Worm (Caenorhabditis elegans) whole organism, young adult: ENCODE results near the gene sur-5.

Experiments
- B0019.2 ChIP-seq: fragments of 200-800 bp; sonication (Bioruptor generic); conservative IDR thresholded peaks from 2 replicates; pipeline ENCODE4 v1.3.6; 2022; ENCODE audit warnings: missing genetic modification reagents, missing genetic modification characterization, missing compliant biosample characterization
- B0035.1 ChIP-seq: sonication (generic microtip); optimal IDR thresholded peaks from 2 replicates; lab custom pipeline; 2016; ENCODE audit warnings: missing genetic modification characterization, mild to moderate bottlenecking, missing compliant biosample characterization, missing genotype, missing genetic modification reagents
- C06A6.2 ChIP-seq: fragments of 200-800 bp; sonication (Bioruptor generic); conservative IDR thresholded peaks from 2 replicates; pipeline ENCODE4 v1.3.6; 2022; ENCODE audit warnings: missing genetic modification characterization, missing compliant biosample characterization
- D2030.7 ChIP-seq: fragments of 200-800 bp; sonication (Bioruptor generic); IDR thresholded peaks from 2 replicates; pipeline ENCODE4 v1.3.6; 2022; ENCODE audit warnings: missing genetic modification reagents, missing genetic modification characterization, missing compliant biosample characterization
- F22D6.2 ChIP-seq: sonication (generic microtip); optimal IDR thresholded peaks from 2 replicates; lab custom pipeline; 2016; ENCODE audit warnings: mild to moderate bottlenecking, missing genetic modification characterization, missing compliant biosample characterization
- F23B12.7 ChIP-seq: sonication (generic microtip); optimal IDR thresholded peaks from 2 replicates; lab custom pipeline; 2017; ENCODE audit warnings: missing genetic modification characterization, mild to moderate bottlenecking, missing compliant biosample characterization, antibody characterized with exemption, moderate library complexity; ENCODE audit not compliant: insufficient read depth
- F49E8.2 ChIP-seq: sonication (generic microtip); optimal IDR thresholded peaks from 3 replicates; lab custom pipeline; 2017; ENCODE audit warnings: missing genetic modification characterization, mild to moderate bottlenecking, missing compliant biosample characterization, antibody characterized with exemption, moderate library complexity; ENCODE audit not compliant: insufficient read depth
- F52B5.7 ChIP-seq: sonication (generic microtip); optimal IDR thresholded peaks from 2 replicates; lab custom pipeline; 2016; ENCODE audit warnings: mild to moderate bottlenecking, missing genetic modification characterization, missing compliant biosample characterization
- F55B11.4 ChIP-seq: sonication (generic microtip); optimal IDR thresholded peaks from 2 replicates; lab custom pipeline; 2016; ENCODE audit warnings: missing compliant biosample characterization, missing genetic modification characterization, borderline replicate concordance; ENCODE audit not compliant: insufficient read depth
- F57C9.4 ChIP-seq: sonication (generic microtip); optimal IDR thresholded peaks from 2 replicates; lab custom pipeline; 2017; ENCODE audit warnings: mild to moderate bottlenecking, missing genetic modification characterization, missing compliant biosample characterization
- K12H6.12 ChIP-seq: fragments of 200-800 bp; sonication (Bioruptor generic); optimal IDR thresholded peaks from 2 replicates; lab custom pipeline; 2018; ENCODE audit warnings: mild to moderate bottlenecking, missing genetic modification characterization, missing compliant biosample characterization
- T07F8.4 ChIP-seq: sonication (generic microtip); optimal IDR thresholded peaks from 2 replicates; lab custom pipeline; 2016; ENCODE audit warnings: mild to moderate bottlenecking, missing genetic modification characterization, moderate library complexity, missing compliant biosample characterization
- T26A5.8 ChIP-seq: sonication (generic microtip); optimal IDR thresholded peaks from 2 replicates; lab custom pipeline; 2016; ENCODE audit warnings: missing genetic modification characterization, missing compliant biosample characterization
- Y53F4B.3 ChIP-seq: fragments of 200-800 bp; sonication (Bioruptor generic); IDR thresholded peaks from 2 replicates; pipeline ENCODE4 v1.3.6; 2022; ENCODE audit warnings: missing genetic modification reagents, missing genetic modification characterization, missing compliant biosample characterization
- Y67H2A.10 ChIP-seq: fragments of 200-800 bp; sonication (Bioruptor generic); conservative IDR thresholded peaks from 2 replicates; pipeline ENCODE4 v1.3.6; 2022; ENCODE audit warnings: missing genetic modification reagents, missing genetic modification characterization, missing compliant biosample characterization
- attf-3 ChIP-seq: fragments of 200-800 bp; sonication (Bioruptor generic); conservative IDR thresholded peaks from 2 replicates; pipeline ENCODE4 v1.3.6; 2022; ENCODE audit warnings: missing genetic modification reagents, missing genetic modification characterization, missing compliant biosample characterization
- bed-2 ChIP-seq: fragments of 200-800 bp; sonication (Bioruptor generic); IDR thresholded peaks from 2 replicates; pipeline ENCODE4 v1.3.6; 2022; ENCODE audit warnings: missing genetic modification reagents, missing genetic modification characterization, missing compliant biosample characterization
- ceh-79 ChIP-seq: sonication (generic microtip); optimal IDR thresholded peaks from 2 replicates; lab custom pipeline; 2017; ENCODE audit warnings: mild to moderate bottlenecking, missing genetic modification characterization, missing compliant biosample characterization
- chd-7 ChIP-seq: sonication (generic microtip); optimal IDR thresholded peaks from 2 replicates; lab custom pipeline; 2016; ENCODE audit warnings: mild to moderate bottlenecking, missing genetic modification characterization, moderate library complexity, missing compliant biosample characterization
- die-1 ChIP-seq: sonication (generic microtip); optimal IDR thresholded peaks from 2 replicates; lab custom pipeline; 2016; ENCODE audit warnings: missing genotype, mild to moderate bottlenecking, missing genetic modification characterization, missing compliant biosample characterization
- dox-1 ChIP-seq: fragments of 200-800 bp; sonication (Bioruptor generic); IDR thresholded peaks from 2 replicates; pipeline ENCODE4 v1.3.6; 2022; ENCODE audit warnings: missing genetic modification reagents, missing genetic modification characterization, missing compliant biosample characterization
- egl-18 ChIP-seq: fragments of 200-800 bp; sonication (Bioruptor generic); IDR thresholded peaks from 2 replicates; pipeline ENCODE4 v1.3.6; 2022; ENCODE audit warnings: missing genetic modification reagents, missing genetic modification characterization, missing compliant biosample characterization
- egl-44 ChIP-seq: fragments of 200-800 bp; sonication (Bioruptor generic); IDR thresholded peaks from 2 replicates; pipeline ENCODE4 v1.3.6; 2022; ENCODE audit warnings: missing genetic modification reagents, missing genetic modification characterization, missing compliant biosample characterization
- egrh-3 ChIP-seq: fragments of 200-800 bp; sonication (Bioruptor generic); IDR thresholded peaks from 2 replicates; pipeline ENCODE4 v1.3.6; 2022; ENCODE audit warnings: missing genetic modification reagents, missing genetic modification characterization, missing compliant biosample characterization
- ekl-4 ChIP-seq: fragments of 200-800 bp; sonication (Bioruptor generic); IDR thresholded peaks from 2 replicates; pipeline ENCODE4 v1.3.6; 2022; ENCODE audit warnings: missing genetic modification reagents, missing genetic modification characterization, missing compliant biosample characterization
- ets-4 ChIP-seq: fragments of 200-800 bp; sonication (Bioruptor generic); optimal IDR thresholded peaks from 2 replicates; lab custom pipeline; 2018; ENCODE audit warnings: mild to moderate bottlenecking, missing genetic modification characterization, missing compliant biosample characterization
- fkh-3 ChIP-seq: sonication (generic microtip); optimal IDR thresholded peaks from 2 replicates; lab custom pipeline; 2016; ENCODE audit warnings: mild to moderate bottlenecking, missing genetic modification characterization, missing compliant biosample characterization
- him-1 ChIP-seq: sonication (generic microtip); optimal IDR thresholded peaks from 2 replicates; lab custom pipeline; 2016; ENCODE audit warnings: missing genotype, missing genetic modification reagents, missing genetic modification characterization, missing compliant biosample characterization
- hmg-20 ChIP-seq: fragments of 200-800 bp; sonication (Bioruptor generic); IDR thresholded peaks from 2 replicates; pipeline ENCODE4 v1.3.6; 2022; ENCODE audit warnings: missing genetic modification reagents, missing genetic modification characterization, missing compliant biosample characterization
- hrde-1 ChIP-seq: sonication (generic microtip); optimal IDR thresholded peaks from 2 replicates; lab custom pipeline; 2016; ENCODE audit warnings: missing genetic modification characterization, mild to moderate bottlenecking, missing compliant biosample characterization, moderate library complexity, missing genotype, missing genetic modification reagents, borderline replicate concordance
- hsf-1 ChIP-seq: fragments of 200-800 bp; sonication (Bioruptor generic); IDR thresholded peaks from 2 replicates; pipeline ENCODE4 v1.3.6; 2022; ENCODE audit warnings: missing genetic modification reagents, missing genetic modification characterization, missing compliant biosample characterization
- let-607 ChIP-seq, 2 experiments: fragments of 200-800 bp in 1 of 2; sonication (Bioruptor generic) in 1 of 2; sonication (generic microtip) in 1 of 2; optimal IDR thresholded peaks; 2 replicates each; lab custom pipeline; 2016 to 2018; ENCODE audit warnings: mild to moderate bottlenecking in 2 of 2, missing compliant biosample characterization in 2 of 2, missing genetic modification characterization in 2 of 2, moderate library complexity in 2 of 2, missing genotype in 1 of 2
- lin-40 ChIP-seq: sonication (generic microtip); optimal IDR thresholded peaks from 2 replicates; lab custom pipeline; 2016; ENCODE audit warnings: missing genetic modification characterization, mild to moderate bottlenecking, missing compliant biosample characterization, missing genotype, missing genetic modification reagents
- lir-1 ChIP-seq: fragments of 200-800 bp; sonication (Bioruptor generic); conservative IDR thresholded peaks from 2 replicates; pipeline ENCODE4 v1.3.6; 2022; ENCODE audit warnings: missing genetic modification reagents, missing genetic modification characterization, missing compliant biosample characterization
- lsy-27 ChIP-seq: sonication (generic microtip); optimal IDR thresholded peaks from 2 replicates; lab custom pipeline; 2017; ENCODE audit warnings: missing genetic modification characterization, mild to moderate bottlenecking, missing compliant biosample characterization, antibody characterized with exemption, missing genotype, borderline replicate concordance; ENCODE audit not compliant: insufficient read depth
- nhr-120 ChIP-seq: fragments of 200-800 bp; sonication (Bioruptor generic); IDR thresholded peaks from 2 replicates; pipeline ENCODE4 v1.3.6; 2022; ENCODE audit warnings: missing genetic modification characterization, missing compliant biosample characterization
- nhr-179 ChIP-seq: sonication (generic microtip); optimal IDR thresholded peaks from 2 replicates; lab custom pipeline; 2016; ENCODE audit warnings: mild to moderate bottlenecking, missing genetic modification characterization, missing compliant biosample characterization
- nhr-80 ChIP-seq: sonication (generic microtip); optimal IDR thresholded peaks from 2 replicates; lab custom pipeline; 2016; ENCODE audit warnings: missing genetic modification characterization, missing compliant biosample characterization
- rec-8 ChIP-seq, 2 experiments: sonication (generic microtip); optimal IDR thresholded peaks; 2 replicates each; lab custom pipeline; 2016; ENCODE audit warnings: mild to moderate bottlenecking in 2 of 2, missing genetic modification characterization in 2 of 2, missing genetic modification reagents in 2 of 2, missing genotype in 2 of 2, missing biosample characterization in 1 of 2, missing compliant biosample characterization in 1 of 2, moderate library complexity in 1 of 2
- rpc-1 ChIP-seq, 2 experiments: fragments of 150-350 bp in 1 of 2; sonication (generic microtip) in 1 of 2; optimal IDR thresholded peaks; 2 replicates each; lab custom pipeline; 2014 to 2018; ENCODE audit warnings: missing biosample characterization in 1 of 2, missing genetic modification characterization in 1 of 2, missing genetic modification reagents in 1 of 2, missing genotype in 1 of 2
- snpc-3.4 ChIP-seq: sonication (generic microtip); optimal IDR thresholded peaks from 2 replicates; lab custom pipeline; 2017; ENCODE audit warnings: missing genetic modification characterization, mild to moderate bottlenecking, missing compliant biosample characterization, antibody characterized with exemption, moderate library complexity, missing genotype, missing genetic modification reagents
- snpc-4 ChIP-seq, 5 experiments: fragments of 150-350 bp in 1 of 5; sonication (generic microtip) in 4 of 5; optimal IDR thresholded peaks; 2 replicates each; lab custom pipeline; 2014 to 2018; ENCODE audit warnings: missing genetic modification characterization in 5 of 5, missing biosample characterization in 3 of 5, antibody characterized with exemption in 2 of 5, mild to moderate bottlenecking in 2 of 5, missing compliant biosample characterization in 2 of 5, missing genotype in 2 of 5, moderate library complexity in 2 of 5, missing genetic modification reagents in 1 of 5
- somi-1 ChIP-seq: fragments of 200-800 bp; sonication (Bioruptor generic); optimal IDR thresholded peaks from 2 replicates; lab custom pipeline; 2018; ENCODE audit warnings: mild to moderate bottlenecking, missing genetic modification characterization, missing compliant biosample characterization
- sptf-2 ChIP-seq: fragments of 200-800 bp; sonication (Bioruptor generic); optimal IDR thresholded peaks from 2 replicates; lab custom pipeline; 2018; ENCODE audit warnings: mild to moderate bottlenecking, missing genetic modification characterization, missing compliant biosample characterization
- xnd-1 ChIP-seq: sonication (generic microtip); optimal IDR thresholded peaks from 2 replicates; lab custom pipeline; 2016; ENCODE audit warnings: missing genotype, missing genetic modification reagents, missing genetic modification characterization, missing compliant biosample characterization
- ztf-22 ChIP-seq: fragments of 200-800 bp; sonication (Bioruptor generic); optimal IDR thresholded peaks from 2 replicates; lab custom pipeline; 2018; ENCODE audit warnings: mild to moderate bottlenecking, missing genetic modification characterization, moderate library complexity, missing compliant biosample characterization

The sur-5 gene

ce11 chrX:7334302-7334724 is 28.9 kb upstream of the sur-5 start, which contains the start of gene epg-7:
TSS of gene epg-7 (plus strand) at chrX:7334714.
- TF ChIP-seq nhr-80 (tag; lab: Kevin White, UChicago) (peak; percentile 90), B0035.1 (tag; lab: Kevin White, UChicago) (no peak), C06A6.2 (GFP tag; lab: Robert Waterston, UW) (peak; percentile 87), egl-18 (no peak), snpc-3.4 (tag; lab: Kevin White, UChicago) (peak; percentile 2), attf-3 (no peak), nhr-120 (GFP tag; lab: Robert Waterston, UW) (no peak), F57C9.4 (tag; lab: Kevin White, UChicago) (no peak), Y53F4B.3 (GFP tag; lab: Robert Waterston, UW) (no peak), xnd-1 (tag; lab: Kevin White, UChicago) (no peak), hrde-1 (tag; lab: Kevin White, UChicago) (no peak), ztf-22 (GFP tag; lab: Kevin White, UChicago) (peak; percentile 78), F22D6.2 (peak; percentile 60), hsf-1 (GFP tag; lab: Robert Waterston, UW) (no peak), snpc-4 (GFP tag; optimal IDR thresholded peaks at IDR 0.05; lab: Kevin White, UChicago) (peak; percentile 33), snpc-4 (tag; optimal IDR thresholded peaks at IDR 0.05; lab: Kevin White, UChicago) (peak; percentile 50 to 72 (median 62)), chd-7 (tag; lab: Kevin White, UChicago) (peak; percentile 90), sptf-2 (no peak), rec-8 (tag; optimal IDR thresholded peaks at IDR 0.05; lab: Kevin White, UChicago) (no peak), lsy-27 (tag; lab: Kevin White, UChicago) (no peak), lin-40 (tag; lab: Kevin White, UChicago) (peak; percentile 96), egrh-3 (GFP tag; lab: Robert Waterston, UW) (peak; percentile 47; the same call in 1 of the 2 replicates), nhr-179 (no peak), hmg-20 (GFP tag; lab: Robert Waterston, UW) (peak; percentile 64), B0019.2 (GFP tag; lab: Robert Waterston, UW) (no peak), F55B11.4 (tag; lab: Kevin White, UChicago) (no peak), somi-1 (peak; percentile 81), T26A5.8 (tag; lab: Kevin White, UChicago) (no peak), him-1 (tag; lab: Kevin White, UChicago) (no peak), ekl-4 (GFP tag; lab: Robert Waterston, UW) (peak; percentile 80), bed-2 (0 out of 2 replicates have a peak, but pooled peaks have one; percentile 10), rpc-1 (optimal IDR thresholded peaks at IDR 0.05; lab: Kevin White, UChicago) (no peak), rpc-1 (tag; optimal IDR thresholded peaks at IDR 0.05; lab: Kevin White, UChicago) (no peak), fkh-3 (tag; lab: Kevin White, UChicago) (no peak), dox-1 (GFP tag; lab: Robert Waterston, UW) (peak; percentile 91), let-607 (tag; optimal IDR thresholded peaks at IDR 0.05; lab: Kevin White, UChicago) (peak; percentile 50 to 79), F23B12.7 (tag; lab: Kevin White, UChicago) (peak; percentile 49), T07F8.4 (tag; lab: Kevin White, UChicago) (no peak), ets-4 (peak; percentile 86), egl-44 (peak; percentile 83; the same call in 1 of the 2 replicates), F49E8.2 (tag; lab: Kevin White, UChicago) (no peak), die-1 (tag; lab: Kevin White, UChicago) (peak; percentile 35), F52B5.7 (tag; lab: Kevin White, UChicago) (no peak), Y67H2A.10 (GFP tag; lab: Robert Waterston, UW) (no peak), D2030.7 (GFP tag; lab: Robert Waterston, UW) (no peak), ceh-79 (tag; lab: Kevin White, UChicago) (no peak), K12H6.12 (tag; lab: Kevin White, UChicago) (peak; percentile 95), lir-1 (GFP tag; lab: Robert Waterston, UW) (peak; percentile 91)
